Worm (Caenorhabditis elegans) whole organism, early embryonic: ENCODE data around the gene rpl-11.1.

Experiments
- B0310.2 ChIP-seq: sonication (generic microtip); optimal IDR thresholded peaks from 2 replicates; lab custom pipeline; 2016; ENCODE audit warnings: mild to moderate bottlenecking, missing genetic modification characterization, missing compliant biosample characterization
- F13C5.2 ChIP-seq: sonication (generic microtip); optimal IDR thresholded peaks from 2 replicates; lab custom pipeline; 2017; ENCODE audit warnings: mild to moderate bottlenecking, missing genetic modification characterization, inconsistent platforms, missing compliant biosample characterization
- aly-1 ChIP-seq: sonication (generic microtip); optimal IDR thresholded peaks from 2 replicates; lab custom pipeline; 2016; ENCODE audit warnings: missing genetic modification characterization, missing compliant biosample characterization
- ama-1 ChIP-seq: fragments of 150-350 bp; optimal IDR thresholded peaks from 2 replicates; lab custom pipeline; 2014
- ceh-13 ChIP-seq: fragments of 200-800 bp; sonication (Bioruptor generic); optimal IDR thresholded peaks from 2 replicates; lab custom pipeline; 2018; ENCODE audit warnings: mild to moderate bottlenecking, missing genetic modification characterization, missing compliant biosample characterization
- ceh-36 ChIP-seq: sonication (generic microtip); optimal IDR thresholded peaks from 2 replicates; lab custom pipeline; 2016; ENCODE audit warnings: missing genetic modification characterization, inconsistent platforms, missing compliant biosample characterization
- ets-7 ChIP-seq: sonication (generic microtip); optimal IDR thresholded peaks from 2 replicates; lab custom pipeline; 2016; ENCODE audit warnings: missing genotype, missing genetic modification characterization, missing compliant biosample characterization
- flt-1 ChIP-seq: fragments of 200-800 bp; sonication (Bioruptor generic); IDR thresholded peaks from 2 replicates; pipeline ENCODE4 v1.3.6; 2022; ENCODE audit warnings: missing genetic modification characterization, missing compliant biosample characterization
- hmbx-1 ChIP-seq: sonication (generic microtip); optimal IDR thresholded peaks from 2 replicates; lab custom pipeline; 2016; ENCODE audit warnings: mild to moderate bottlenecking, missing genetic modification characterization, missing compliant biosample characterization
- hmg-4 ChIP-seq: fragments of 200-800 bp; sonication (Bioruptor generic); optimal IDR thresholded peaks from 2 replicates; lab custom pipeline; 2018; ENCODE audit warnings: mild to moderate bottlenecking, missing genetic modification characterization, missing compliant biosample characterization
- hnd-1 ChIP-seq: sonication (generic microtip); optimal IDR thresholded peaks from 2 replicates; lab custom pipeline; 2016; ENCODE audit warnings: missing genetic modification characterization, missing compliant biosample characterization
- pes-1 ChIP-seq: fragments of 200-800 bp; sonication (Bioruptor generic); IDR thresholded peaks from 2 replicates; pipeline ENCODE4 v1.3.6; 2022; ENCODE audit warnings: missing genetic modification reagents, missing genetic modification characterization, missing compliant biosample characterization
- scrt-1 ChIP-seq: fragments of 200-800 bp; sonication (Bioruptor generic); IDR thresholded peaks from 2 replicates; pipeline ENCODE4 v1.3.6; 2022; ENCODE audit warnings: missing genetic modification characterization, missing compliant biosample characterization
- sea-1 ChIP-seq: fragments of 200-800 bp; sonication (Bioruptor generic); conservative IDR thresholded peaks from 2 replicates; pipeline ENCODE4 v1.3.6; 2022; ENCODE audit warnings: missing genetic modification characterization, missing compliant biosample characterization
- tbx-11 ChIP-seq: fragments of 200-800 bp; sonication (Bioruptor generic); IDR thresholded peaks from 2 replicates; pipeline ENCODE4 v1.3.6; 2022; ENCODE audit warnings: missing genetic modification characterization, missing compliant biosample characterization
- tbx-37 ChIP-seq: fragments of 200-800 bp; sonication (Bioruptor generic); conservative IDR thresholded peaks from 2 replicates; pipeline ENCODE4 v1.3.6; 2022; ENCODE audit warnings: missing genetic modification reagents, missing genetic modification characterization, missing compliant biosample characterization
- tra-4 ChIP-seq: sonication (generic microtip); optimal IDR thresholded peaks from 2 replicates; lab custom pipeline; 2017; ENCODE audit warnings: missing genetic modification characterization, missing compliant biosample characterization

The rpl-11.1 gene

DNA sequence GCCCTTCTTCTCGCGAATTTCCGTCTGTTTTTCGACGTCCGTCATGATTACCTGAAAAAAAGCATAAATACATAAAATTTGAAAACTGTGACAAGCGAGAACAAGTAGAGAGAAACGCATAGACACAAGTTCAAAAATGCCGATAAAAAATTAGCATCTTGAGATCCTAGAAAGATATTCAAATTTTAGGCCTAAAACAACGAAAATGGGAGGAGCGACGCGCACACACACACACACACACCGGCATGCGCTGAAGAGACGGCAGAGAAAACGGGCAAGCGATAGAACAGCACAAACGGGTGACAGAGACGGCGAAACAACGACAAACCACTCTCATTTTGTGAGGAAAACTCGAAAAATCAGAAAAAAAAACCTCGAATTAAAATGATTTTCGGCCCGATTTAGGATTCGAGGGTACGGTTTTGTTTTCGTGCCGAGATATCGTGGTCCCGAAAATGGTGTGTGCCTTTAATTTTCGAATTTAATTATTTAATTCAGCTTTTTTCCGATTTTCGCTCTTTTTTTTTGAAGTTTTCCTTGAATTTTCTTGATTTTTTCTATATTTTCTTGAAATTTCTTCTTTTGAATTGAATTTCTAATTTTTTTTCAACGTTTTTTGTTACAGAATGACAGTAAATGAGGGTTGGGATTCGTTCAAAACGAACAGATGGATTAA, at the start of gene rpl-11.1, which contains the start of gene T22F3.2:
TSS of gene rpl-11.1 (minus strand) at position 51 of the 676 bp plus-strand sequence.
TSS of gene T22F3.2 (plus strand) at position 626 of the 676 bp plus-strand sequence.
- TF ChIP-seq hmg-4 (GFP tag; lab: Kevin White, UChicago) (peak; percentile 6), F13C5.2 (tag; lab: Kevin White, UChicago) (no peak)

- TF ChIP-seq F13C5.2 (tag; lab: Kevin White, UChicago) (no peak), flt-1 (GFP tag; lab: Robert Waterston, UW) (no peak), B0310.2 (tag; lab: Kevin White, UChicago) (no peak), tbx-37 (GFP tag; lab: Robert Waterston, UW) (no peak), ama-1 (no peak), pes-1 (GFP tag; lab: Robert Waterston, UW) (no peak), hmbx-1 (tag; lab: Kevin White, UChicago) (no peak), hnd-1 (tag; lab: Kevin White, UChicago) (no peak), ceh-36 (tag; lab: Kevin White, UChicago) (no peak), ets-7 (tag; lab: Kevin White, UChicago) (no peak), tbx-11 (GFP tag; lab: Robert Waterston, UW) (no peak), sea-1 (GFP tag; lab: Robert Waterston, UW) (no peak), ceh-13 (GFP tag; lab: Kevin White, UChicago) (no peak), hmg-4 (GFP tag; lab: Kevin White, UChicago) (no peak), scrt-1 (GFP tag; lab: Robert Waterston, UW) (no peak)
Measured at ce11 chrV:3634293-3635016, 48.6 kb upstream of the rpl-11.1 start.

- no peak for TF ChIP-seq hmg-4 (GFP tag; lab: Kevin White, UChicago)
- no peak for TF ChIP-seq ets-7 (tag; lab: Kevin White, UChicago)
- no peak for TF ChIP-seq ceh-36 (tag; lab: Kevin White, UChicago)
- no peak for TF ChIP-seq flt-1 (GFP tag; lab: Robert Waterston, UW)
- no peak for TF ChIP-seq hmbx-1 (tag; lab: Kevin White, UChicago)
- TF ChIP-seq ceh-13 (GFP tag; lab: Kevin White, UChicago), result no peak
- no peak for TF ChIP-seq aly-1 (tag; lab: Kevin White, UChicago)
- no peak for TF ChIP-seq tbx-37 (GFP tag; lab: Robert Waterston, UW)
- TF ChIP-seq F13C5.2 (tag; lab: Kevin White, UChicago), result no peak
- no peak for TF ChIP-seq sea-1 (GFP tag; lab: Robert Waterston, UW)
Measured at ce11 chrV:3633041-3633440, 47.2 kb upstream of the rpl-11.1 start, which contains the start of gene F59B1.2. F59B1.2 (plus strand) TSS chrV:3633341.

- TF ChIP-seq hmg-4 (GFP tag; lab: Kevin White, UChicago), result no peak
- TF ChIP-seq pes-1 (GFP tag; lab: Robert Waterston, UW), result no peak
Measured at ce11 chrV:3632249-3633030, 46.6 kb upstream of the rpl-11.1 start.

ce11 chrV:3631591-3631990, 45.7 kb upstream of the rpl-11.1 start, which contains the start of gene F59B1.6:
F59B1.6 (minus strand) TSS chrV:3631691.
- TF ChIP-seq hmg-4 (GFP tag; lab: Kevin White, UChicago), result no peak
- TF ChIP-seq aly-1 (tag; lab: Kevin White, UChicago), result no peak
- TF ChIP-seq hmbx-1 (tag; lab: Kevin White, UChicago), result no peak
- TF ChIP-seq ets-7 (tag; lab: Kevin White, UChicago), result no peak
- TF ChIP-seq tbx-37 (GFP tag; lab: Robert Waterston, UW), result no peak
- no peak for TF ChIP-seq flt-1 (GFP tag; lab: Robert Waterston, UW)
- TF ChIP-seq ama-1, result no peak
- TF ChIP-seq B0310.2 (tag; lab: Kevin White, UChicago), result no peak
- no peak for TF ChIP-seq ceh-13 (GFP tag; lab: Kevin White, UChicago)
- no peak for TF ChIP-seq tbx-11 (GFP tag; lab: Robert Waterston, UW)
- TF ChIP-seq scrt-1 (GFP tag; lab: Robert Waterston, UW), result no peak
- no peak for TF ChIP-seq hnd-1 (tag; lab: Kevin White, UChicago)
- TF ChIP-seq sea-1 (GFP tag; lab: Robert Waterston, UW), result no peak

DNA sequence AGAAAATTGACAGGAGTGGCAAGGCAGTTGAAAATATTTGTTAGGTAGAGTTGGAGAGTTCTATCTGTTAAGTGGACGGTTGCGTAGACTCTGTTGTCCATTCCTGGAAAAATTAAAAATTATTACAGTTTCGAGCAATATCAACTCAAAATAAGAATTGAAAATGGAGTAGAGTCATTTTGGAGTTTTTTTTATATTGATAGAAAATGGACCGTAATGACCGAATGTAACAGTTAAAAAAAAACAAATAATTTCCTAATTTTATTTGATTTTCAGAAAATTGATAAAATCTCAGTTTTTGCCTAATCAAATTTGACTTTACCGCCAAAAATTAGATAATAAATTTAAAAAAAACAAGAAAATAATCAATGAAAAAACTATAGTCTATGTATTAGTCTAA, 41.1 kb upstream of the rpl-11.1 start, which contains the start of gene F59B1.4:
TSS of gene F59B1.4 (minus strand) at position 101 of the 400 bp plus-strand sequence.
- TF ChIP-seq B0310.2 (tag; lab: Kevin White, UChicago), result no peak
- no peak for TF ChIP-seq pes-1 (GFP tag; lab: Robert Waterston, UW)
- no peak for TF ChIP-seq hmg-4 (GFP tag; lab: Kevin White, UChicago)
- no peak for TF ChIP-seq tbx-37 (GFP tag; lab: Robert Waterston, UW)
- TF ChIP-seq ets-7 (tag; lab: Kevin White, UChicago), result no peak
- no peak for TF ChIP-seq scrt-1 (GFP tag; lab: Robert Waterston, UW)
- no peak for TF ChIP-seq F13C5.2 (tag; lab: Kevin White, UChicago)
- TF ChIP-seq tra-4 (tag; lab: Kevin White, UChicago), result no peak
- TF ChIP-seq tbx-11 (GFP tag; lab: Robert Waterston, UW), result no peak
- TF ChIP-seq sea-1 (GFP tag; lab: Robert Waterston, UW), result no peak
